Worm (Caenorhabditis elegans): ENCODE data around the gene tag-164.

- TF ChIP-seq npax-4 (tag; optimal IDR thresholded peaks at IDR 0.05) (no peak), rnt-1 (tag; optimal IDR thresholded peaks at IDR 0.05) (no peak), fax-1 (tag; optimal IDR thresholded peaks at IDR 0.05) (no peak), ceh-18 (tag; optimal IDR thresholded peaks at IDR 0.05) (no peak), ama-1 (optimal IDR thresholded peaks at IDR 0.05) (no peak)
Measured at ce11 chrIII:13434404-13434803, 24.9 kb upstream of the tag-164 start, which contains the start of gene F45G2.7.

Measured in whole organism, late embryonic.